Worm (Caenorhabditis elegans) whole organism, mixed stage, embryonic: Measurements from ENCODE around the gene srh-32.
A peak's percentile ranks its signal among the peaks of the same experiment; 100 is the strongest.

Source experiments
- M03D4.4 ChIP-seq: sonication (generic microtip); optimal IDR thresholded peaks from 2 replicates; lab custom pipeline; 2017; ENCODE audit warnings: mild to moderate bottlenecking, missing genetic modification characterization, missing compliant biosample characterization
- bed-3 ChIP-seq: fragments of 200-800 bp; sonication (Bioruptor generic); optimal IDR thresholded peaks from 3 replicates; lab custom pipeline; 2018; ENCODE audit warnings: mild to moderate bottlenecking, missing genetic modification characterization, moderate library complexity, missing compliant biosample characterization
- blmp-1 ChIP-seq: fragments of 150-350 bp; optimal IDR thresholded peaks from 2 replicates; lab custom pipeline; 2014; ENCODE audit warnings: missing biosample characterization, missing genetic modification characterization
- ceh-39 ChIP-seq: fragments of 150-350 bp; optimal IDR thresholded peaks from 2 replicates; lab custom pipeline; 2014; ENCODE audit warnings: missing biosample characterization, missing genetic modification characterization
- ceh-43 ChIP-seq: fragments of 200-800 bp; sonication (Bioruptor generic); optimal IDR thresholded peaks from 2 replicates; lab custom pipeline; 2018; ENCODE audit warnings: mild to moderate bottlenecking, missing genetic modification characterization, moderate library complexity, missing compliant biosample characterization
- ceh-83 ChIP-seq: fragments of 200-800 bp; sonication (Bioruptor generic); optimal IDR thresholded peaks from 2 replicates; lab custom pipeline; 2018; ENCODE audit warnings: mild to moderate bottlenecking, missing genetic modification characterization, missing compliant biosample characterization
- ces-1 ChIP-seq: fragments of 150-350 bp; optimal IDR thresholded peaks from 2 replicates; lab custom pipeline; 2014; ENCODE audit warnings: missing biosample characterization, missing genetic modification reagents, missing genetic modification characterization
- cnd-1 ChIP-seq: fragments of 200-800 bp; sonication (Bioruptor generic); optimal IDR thresholded peaks from 2 replicates; lab custom pipeline; 2018; ENCODE audit warnings: mild to moderate bottlenecking, missing genetic modification characterization, missing compliant biosample characterization
- drap-1 ChIP-seq: fragments of 200-800 bp; sonication (Bioruptor generic); optimal IDR thresholded peaks from 3 replicates; lab custom pipeline; 2018; ENCODE audit warnings: mild to moderate bottlenecking, missing genetic modification characterization, missing compliant biosample characterization
- elt-1 ChIP-seq: sonication (generic microtip); optimal IDR thresholded peaks from 2 replicates; lab custom pipeline; 2017; ENCODE audit warnings: missing genetic modification characterization, mild to moderate bottlenecking, missing compliant biosample characterization, antibody characterized with exemption, moderate library complexity, borderline replicate concordance; ENCODE audit not compliant: insufficient read depth
- elt-3 ChIP-seq: fragments of 150-350 bp; optimal IDR thresholded peaks from 2 replicates; lab custom pipeline; 2014; ENCODE audit warnings: missing biosample characterization, missing genetic modification characterization
- flh-1 ChIP-seq: fragments of 200-800 bp; sonication (Bioruptor generic); optimal IDR thresholded peaks from 2 replicates; lab custom pipeline; 2018; ENCODE audit warnings: mild to moderate bottlenecking, missing genetic modification characterization, moderate library complexity, missing compliant biosample characterization
- hlh-1 ChIP-seq: fragments of 150-350 bp; optimal IDR thresholded peaks from 2 replicates; lab custom pipeline; 2014; ENCODE audit warnings: missing biosample characterization, missing genetic modification reagents, missing genetic modification characterization
- lin-13 ChIP-seq: fragments of 150-350 bp; optimal IDR thresholded peaks from 2 replicates; lab custom pipeline; 2014; ENCODE audit warnings: missing biosample characterization, missing genetic modification characterization
- lin-32 ChIP-seq: fragments of 200-800 bp; sonication (Bioruptor generic); optimal IDR thresholded peaks from 2 replicates; lab custom pipeline; 2018; ENCODE audit warnings: mild to moderate bottlenecking, missing genetic modification characterization, missing compliant biosample characterization
- lsy-2 ChIP-seq: fragments of 150-350 bp; optimal IDR thresholded peaks from 2 replicates; lab custom pipeline; 2014; ENCODE audit warnings: missing biosample characterization, missing genetic modification characterization
- mab-5 ChIP-seq: fragments of 150-350 bp; optimal IDR thresholded peaks from 2 replicates; lab custom pipeline; 2014; ENCODE audit warnings: missing biosample characterization, missing genetic modification characterization
- mep-1 ChIP-seq: fragments of 150-350 bp; optimal IDR thresholded peaks from 2 replicates; lab custom pipeline; 2017; ENCODE audit warnings: missing biosample characterization, missing genetic modification reagents, missing genetic modification characterization, inconsistent platforms
- mls-2 ChIP-seq: sonication (generic microtip); optimal IDR thresholded peaks from 2 replicates; lab custom pipeline; 2016; ENCODE audit warnings: mild to moderate bottlenecking, missing genetic modification characterization, moderate library complexity, missing compliant biosample characterization
- nhr-12 ChIP-seq: fragments of 150-350 bp; optimal IDR thresholded peaks from 2 replicates; lab custom pipeline; 2014; ENCODE audit warnings: missing biosample characterization, missing genetic modification characterization
- nhr-2 ChIP-seq: fragments of 150-350 bp; optimal IDR thresholded peaks from 2 replicates; lab custom pipeline; 2014; ENCODE audit warnings: missing biosample characterization, missing genetic modification characterization
- nhr-237 ChIP-seq: fragments of 150-350 bp; optimal IDR thresholded peaks from 2 replicates; lab custom pipeline; 2014; ENCODE audit warnings: missing biosample characterization, missing genetic modification characterization
- nhr-28 ChIP-seq: fragments of 150-350 bp; optimal IDR thresholded peaks from 2 replicates; lab custom pipeline; 2014; ENCODE audit warnings: missing biosample characterization, missing genetic modification characterization
- pha-4 ChIP-seq: fragments of 150-350 bp; optimal IDR thresholded peaks from 2 replicates; lab custom pipeline; 2018; ENCODE audit warnings: missing biosample characterization, missing genetic modification reagents, missing genetic modification characterization
- sem-2 ChIP-seq: fragments of 200-800 bp; sonication (Bioruptor generic); optimal IDR thresholded peaks from 2 replicates; lab custom pipeline; 2018; ENCODE audit warnings: mild to moderate bottlenecking, missing genetic modification characterization, missing compliant biosample characterization
- snpc-4 ChIP-seq: fragments of 150-350 bp; optimal IDR thresholded peaks from 2 replicates; lab custom pipeline; 2014; ENCODE audit warnings: missing biosample characterization, missing genetic modification characterization
- tbx-8 ChIP-seq: fragments of 200-800 bp; sonication (Bioruptor generic); optimal IDR thresholded peaks from 2 replicates; lab custom pipeline; 2018; ENCODE audit warnings: mild to moderate bottlenecking, missing genetic modification characterization, moderate library complexity, missing compliant biosample characterization
- unc-120 ChIP-seq: sonication (generic microtip); optimal IDR thresholded peaks from 2 replicates; lab custom pipeline; 2017; ENCODE audit warnings: missing genetic modification characterization, missing compliant biosample characterization; ENCODE audit not compliant: poor library complexity, severe bottlenecking
- unc-39 ChIP-seq: fragments of 150-350 bp; optimal IDR thresholded peaks from 2 replicates; lab custom pipeline; 2014; ENCODE audit warnings: missing biosample characterization, missing genetic modification characterization
- unc-62 ChIP-seq: fragments of 150-350 bp; optimal IDR thresholded peaks from 2 replicates; lab custom pipeline; 2014; ENCODE audit warnings: missing biosample characterization, missing genetic modification reagents, missing genetic modification characterization
- zip-8 ChIP-seq: fragments of 150-350 bp; optimal IDR thresholded peaks from 2 replicates; lab custom pipeline; 2014; ENCODE audit warnings: missing biosample characterization, missing genetic modification characterization
- ztf-11 ChIP-seq: fragments of 150-350 bp; optimal IDR thresholded peaks from 2 replicates; lab custom pipeline; 2014; ENCODE audit warnings: missing biosample characterization, missing genetic modification characterization

The srh-32 gene

DNA sequence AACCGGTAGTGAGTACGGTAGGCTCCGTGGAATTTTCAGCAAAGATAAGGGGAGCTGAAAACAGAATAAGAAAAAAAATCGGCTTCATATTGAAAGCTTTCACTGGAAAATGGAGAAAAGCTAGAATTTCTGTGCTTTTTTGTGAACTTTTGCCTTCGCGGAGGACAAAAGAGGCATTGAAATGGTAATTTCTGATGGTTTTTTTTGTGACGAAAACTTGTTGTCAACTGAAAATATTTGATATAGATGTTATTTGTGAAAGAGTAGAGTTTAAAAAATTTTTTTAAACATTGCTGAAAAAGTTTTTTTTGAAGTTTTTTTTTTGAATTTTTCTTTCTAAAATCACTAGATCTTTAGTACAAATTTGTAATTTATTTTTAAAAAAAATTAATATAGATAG is 14.2 kb upstream of the srh-32 start, which contains the start of gene F59A1.18:
F59A1.18 (minus strand) TSS at position 101 of the 400 bp plus-strand sequence.
- TF ChIP-seq lsy-2 (tag; lab: Kevin White, UChicago) (no peak), elt-1 (no peak), hlh-1 (tag; lab: Kevin White, UChicago) (no peak), unc-120 (tag; lab: Kevin White, UChicago) (no peak), lin-32 (GFP tag; lab: Kevin White, UChicago) (no peak), M03D4.4 (tag; lab: Kevin White, UChicago) (no peak), tbx-8 (GFP tag; lab: Kevin White, UChicago) (no peak), nhr-12 (tag; lab: Kevin White, UChicago) (no peak), ceh-43 (GFP tag; lab: Kevin White, UChicago) (no peak), blmp-1 (tag; lab: Kevin White, UChicago) (no peak), unc-62 (GFP tag; lab: Kevin White, UChicago) (no peak), mab-5 (tag; lab: Kevin White, UChicago) (no peak), snpc-4 (tag; lab: Kevin White, UChicago) (no peak), ceh-83 (GFP tag; lab: Kevin White, UChicago) (no peak), mep-1 (tag; lab: Kevin White, UChicago) (no peak), unc-39 (tag; lab: Kevin White, UChicago) (no peak), ceh-39 (tag; lab: Kevin White, UChicago) (no peak), bed-3 (GFP tag; lab: Kevin White, UChicago) (no peak), zip-8 (no peak)

DNA sequence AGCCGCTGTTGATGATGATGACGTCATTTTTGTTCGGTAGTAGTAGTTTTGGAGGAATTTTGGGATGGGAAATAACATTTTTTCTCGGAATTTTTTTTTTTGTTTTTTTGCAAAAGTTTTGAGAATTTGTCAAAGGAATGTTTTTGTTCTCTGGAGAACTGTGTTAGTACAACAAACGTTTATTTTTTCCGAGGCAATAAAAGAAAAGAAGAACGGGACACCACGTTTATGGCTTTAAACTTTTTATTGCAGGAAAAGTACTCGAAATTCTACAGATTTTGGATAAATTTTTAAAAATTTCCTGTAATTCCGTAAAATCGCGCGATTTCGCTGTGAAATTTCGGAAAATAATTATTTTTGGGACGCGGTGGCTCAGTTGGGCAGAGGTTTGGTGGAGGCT is 10.1 kb upstream of the srh-32 start, which contains the start of gene F59A1.13:
F59A1.13 (minus strand) TSS at position 101 of the 400 bp plus-strand sequence.
- TF ChIP-seq zip-8, result peak; percentile 24
- TF ChIP-seq mls-2, result no peak
- TF ChIP-seq, all 35 proteins: peak for 1

DNA sequence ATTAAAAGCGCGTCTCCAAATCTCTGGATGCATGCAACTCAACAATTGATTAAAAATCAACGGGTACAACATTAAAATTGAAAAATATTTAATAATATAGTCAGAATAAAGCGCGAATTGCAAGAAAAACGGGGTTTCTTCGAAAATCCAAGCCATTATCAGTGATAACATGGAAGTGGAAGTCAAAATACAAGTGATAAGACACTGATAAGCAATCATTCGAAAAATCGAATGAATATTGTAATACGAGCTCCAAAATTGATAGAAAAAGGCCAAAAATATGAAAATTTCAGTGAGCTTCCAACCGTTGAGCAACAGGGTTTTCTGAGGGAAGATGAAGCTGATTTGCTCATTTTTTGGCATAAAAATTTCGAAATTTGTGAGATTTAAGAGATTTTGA is 6.8 kb upstream of the srh-32 start:
- no peak for TF ChIP-seq flh-1 (GFP tag; lab: Kevin White, UChicago)
- TF ChIP-seq lin-32 (GFP tag; lab: Kevin White, UChicago), result no peak
- no peak for TF ChIP-seq ceh-39 (tag; lab: Kevin White, UChicago)
- no peak for TF ChIP-seq mls-2
- TF ChIP-seq unc-62 (GFP tag; lab: Kevin White, UChicago), result no peak
- no peak for TF ChIP-seq ceh-43 (GFP tag; lab: Kevin White, UChicago)
- TF ChIP-seq bed-3 (GFP tag; lab: Kevin White, UChicago), result no peak
- TF ChIP-seq nhr-2 (tag; lab: Kevin White, UChicago), result no peak
- no peak for TF ChIP-seq unc-39 (tag; lab: Kevin White, UChicago)
- no peak for TF ChIP-seq M03D4.4 (tag; lab: Kevin White, UChicago)
- TF ChIP-seq cnd-1 (tag; lab: Kevin White, UChicago), result no peak
- no peak for TF ChIP-seq mab-5 (tag; lab: Kevin White, UChicago)
- TF ChIP-seq ces-1 (GFP tag; lab: Kevin White, UChicago), result no peak
- no peak for TF ChIP-seq nhr-237
- no peak for TF ChIP-seq sem-2 (GFP tag; lab: Kevin White, UChicago)
- TF ChIP-seq snpc-4 (tag; lab: Kevin White, UChicago), result no peak

DNA sequence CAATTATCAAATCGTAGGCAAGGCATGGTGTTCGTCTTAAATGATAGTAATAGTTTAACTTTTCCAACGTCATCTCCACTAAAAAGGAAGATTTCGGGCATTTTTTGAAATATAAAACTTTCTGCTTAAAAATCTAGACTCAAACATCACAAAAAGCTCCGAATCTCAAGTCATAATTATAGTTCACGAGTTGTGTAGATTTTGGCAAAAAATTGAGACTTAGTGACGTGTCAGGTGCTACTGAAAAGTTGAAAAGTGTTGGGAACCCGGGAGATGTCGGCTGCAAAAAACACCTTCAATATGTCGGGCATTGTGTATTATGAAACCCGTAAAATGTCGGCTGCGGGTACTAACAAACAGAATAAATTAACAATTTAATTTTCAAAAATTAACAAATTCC is 5.2 kb upstream of the srh-32 start, which contains the start of gene Y26G10.1:
Y26G10.1 (minus strand) TSS at position 101 of the 400 bp plus-strand sequence.
- TF ChIP-seq unc-62 (GFP tag; lab: Kevin White, UChicago) (no peak), ztf-11 (no peak), ceh-83 (GFP tag; lab: Kevin White, UChicago) (no peak), unc-39 (tag; lab: Kevin White, UChicago) (no peak), pha-4 (tag; lab: Kevin White, UChicago) (no peak), mab-5 (tag; lab: Kevin White, UChicago) (no peak), nhr-2 (tag; lab: Kevin White, UChicago) (no peak), elt-3 (tag; lab: Kevin White, UChicago) (no peak), ceh-43 (GFP tag; lab: Kevin White, UChicago) (no peak), drap-1 (GFP tag; lab: Kevin White, UChicago) (no peak), zip-8 (no peak), lsy-2 (tag; lab: Kevin White, UChicago) (no peak), nhr-28 (no peak), M03D4.4 (tag; lab: Kevin White, UChicago) (no peak), lin-13 (tag; lab: Kevin White, UChicago) (no peak), ceh-39 (tag; lab: Kevin White, UChicago) (no peak)
